Fruit fly (Drosophila melanogaster) whole organism: ENCODE data around the gene CG43121.

Experiments used
- CG8478 ChIP-seq: fragments of >200 bp; optimal IDR thresholded peaks from 2 replicates; lab custom pipeline; 2018; ENCODE audit warnings: inconsistent platforms
- Dll ChIP-seq: fragments of >200 bp; optimal IDR thresholded peaks from 2 replicates; lab custom pipeline; 2017
- EcR ChIP-seq, 2 experiments: fragments of >200 bp; optimal IDR thresholded peaks; 2 replicates each; lab custom pipeline; 2017; ENCODE audit warnings: missing biosample characterization in 2 of 2, missing genetic modification characterization in 2 of 2, missing genetic modification reagents in 2 of 2
- pan ChIP-seq: fragments of >200 bp; optimal IDR thresholded peaks from 2 replicates; lab custom pipeline; 2017
- psq ChIP-seq: fragments of >200 bp; optimal IDR thresholded peaks from 2 replicates; lab custom pipeline; 2017
- usp ChIP-seq: fragments of >200 bp; optimal IDR thresholded peaks from 2 replicates; lab custom pipeline; 2017; ENCODE audit warnings: missing biosample characterization, missing genetic modification characterization, mixed read lengths

DNA sequence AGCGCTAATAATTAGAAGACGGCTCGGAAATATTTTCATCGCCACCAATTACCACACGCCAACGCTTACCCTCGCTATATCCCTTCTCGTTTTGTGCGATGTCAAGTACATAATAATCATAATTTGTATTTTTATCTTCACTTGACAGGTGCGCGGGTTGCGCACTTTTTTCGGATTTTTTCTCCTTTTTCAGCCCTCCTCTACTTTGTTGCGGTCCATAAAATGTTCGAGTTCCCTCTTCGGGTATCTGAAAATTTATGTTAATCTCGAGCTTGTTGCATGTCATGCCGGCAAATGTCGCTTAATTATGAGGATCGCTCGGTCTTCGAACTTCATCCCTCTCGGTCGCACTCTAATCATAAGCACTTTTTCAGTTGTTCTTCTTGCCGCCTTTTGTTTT lies 27.1 kb downstream of the CG43121 start:
- TF ChIP-seq psq (no peak), CG8478 (lab: Kevin White, UChicago) (no peak), usp (GFP tag; lab: Kevin White, UChicago) (no peak), Dll (no peak), EcR (GFP tag; optimal IDR thresholded peaks at IDR 0.05; lab: Kevin White, UChicago) (no peak), pan (lab: Kevin White, UChicago) (no peak)
